Fruit fly (Drosophila melanogaster): ENCODE measurements around the gene CG9330.

The CG9330 gene

DNA sequence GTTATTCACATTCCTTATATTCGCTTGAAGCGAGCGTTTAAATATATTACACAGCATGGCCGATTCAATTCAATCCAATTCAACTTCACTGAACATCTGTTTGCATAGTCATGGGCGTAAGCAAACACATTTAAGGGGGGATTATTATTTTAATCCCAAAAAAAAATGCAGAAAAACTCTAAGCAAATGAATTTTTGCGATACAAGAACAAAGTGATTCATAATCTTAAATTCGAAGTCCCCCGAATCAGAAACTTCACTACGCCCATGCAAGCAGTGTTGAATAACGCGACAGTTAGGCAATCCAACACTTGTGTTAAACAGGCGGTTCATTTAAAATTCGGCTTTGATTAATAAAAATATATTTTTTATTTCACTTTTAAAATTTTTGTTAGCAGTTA is 4.4 kb downstream of the CG9330 start, which contains the start of gene CG14100 (continued):
- peak; percentile 100 for TF ChIP-seq CG14441 (GFP tag; IDR thresholded peaks at IDR 0.05)
- TF ChIP-seq dan (GFP tag; IDR thresholded peaks at IDR 0.05): peak; percentile 100
- no peak for TF ChIP-seq nau (GFP tag; optimal IDR thresholded peaks at IDR 0.05)
- TF ChIP-seq CkIIα-i1 (GFP tag; IDR thresholded peaks at IDR 0.05): peak; percentile 100
- peak; percentile 99 for TF ChIP-seq abd-A (tag; optimal IDR thresholded peaks at IDR 0.05)
- peak; percentile 100 for TF ChIP-seq gsb (GFP tag; IDR thresholded peaks at IDR 0.05)
- TF ChIP-seq ftz-f1 (GFP tag; optimal IDR thresholded peaks at IDR 0.05): peak; percentile 98
- TF ChIP-seq Trl (optimal IDR thresholded peaks at IDR 0.05): no peak
- TF ChIP-seq Trl (GFP tag; optimal IDR thresholded peaks at IDR 0.05): peak; percentile 100
- TF ChIP-seq CG7556 (GFP tag; optimal IDR thresholded peaks at IDR 0.05): peak; percentile 100
- peak; percentile 96 for TF ChIP-seq CG14965 (GFP tag; optimal IDR thresholded peaks at IDR 0.05; ENCODE audit: borderline replicate concordance)
- peak; percentile 100 for TF ChIP-seq CG5245 (GFP tag; optimal IDR thresholded peaks at IDR 0.05)
- TF ChIP-seq Sox102F (GFP tag; optimal IDR thresholded peaks at IDR 0.05): peak; percentile 100
- TF ChIP-seq wor (GFP tag; IDR thresholded peaks at IDR 0.05): peak; percentile 100
- TF ChIP-seq CG14710 (tag; optimal IDR thresholded peaks at IDR 0.05): peak; percentile 99
- peak; percentile 98 for TF ChIP-seq TFAM (GFP tag; optimal IDR thresholded peaks at IDR 0.05)
- TF ChIP-seq CG16813 (GFP tag; IDR thresholded peaks at IDR 0.05; ENCODE audit: partially characterized antibody): no peak
- TF ChIP-seq CG42726 (GFP tag; IDR thresholded peaks at IDR 0.05; ENCODE audit: partially characterized antibody): peak; percentile 70; the same call in 1 of the 2 replicates
- 0 out of 2 replicates have a peak, but pooled peaks have one; percentile 25 for TF ChIP-seq Scr (GFP tag; IDR thresholded peaks at IDR 0.05; ENCODE audit: partially characterized antibody)
- TF ChIP-seq CG11696 (GFP tag; IDR thresholded peaks at IDR 0.05): peak; percentile 99
- TF ChIP-seq CG17568 (GFP tag; optimal IDR thresholded peaks at IDR 0.05): peak; percentile 100
- peak; percentile 59; the same call in 1 of the 2 replicates for TF ChIP-seq CG13287 (GFP tag; IDR thresholded peaks at IDR 0.05; ENCODE audit: partially characterized antibody)
- TF ChIP-seq CG3726 (GFP tag; IDR thresholded peaks at IDR 0.05): peak; percentile 100
- peak; percentile 100 for TF ChIP-seq CG1602 (GFP tag; optimal IDR thresholded peaks at IDR 0.05)
- TF ChIP-seq Kr (GFP tag; optimal IDR thresholded peaks at IDR 0.05): peak; percentile 99
- peak; percentile 100 for TF ChIP-seq zfh1 (GFP tag; IDR thresholded peaks at IDR 0.05)
- TF ChIP-seq trh (GFP tag; optimal IDR thresholded peaks at IDR 0.05): peak; percentile 100
- TF ChIP-seq aop (GFP tag; IDR thresholded peaks at IDR 0.05): peak; percentile 100
- peak; percentile 100 for TF ChIP-seq GATAe (GFP tag; conservative IDR thresholded peaks at IDR 0.05)
- TF ChIP-seq ato (GFP tag; IDR thresholded peaks at IDR 0.05; ENCODE audit: partially characterized antibody): no peak
- TF ChIP-seq onecut (GFP tag; IDR thresholded peaks at IDR 0.05): peak; percentile 100
- peak; percentile 100 for TF ChIP-seq p53 (GFP tag; optimal IDR thresholded peaks at IDR 0.05)
- peak; percentile 100 for TF ChIP-seq Six4 (GFP tag; optimal IDR thresholded peaks at IDR 0.05)
- peak; percentile 100 for TF ChIP-seq CG17829 (tag; optimal IDR thresholded peaks at IDR 0.05)
- peak; percentile 99 for TF ChIP-seq her (GFP tag; optimal IDR thresholded peaks at IDR 0.05)
- peak; percentile 100 for TF ChIP-seq nom (GFP tag; optimal IDR thresholded peaks at IDR 0.05)
- peak; percentile 100 for TF ChIP-seq Rx (GFP tag; IDR thresholded peaks at IDR 0.05)
- TF ChIP-seq CG8765 (GFP tag; IDR thresholded peaks at IDR 0.05): peak; percentile 100
- TF ChIP-seq Awh (GFP tag; IDR thresholded peaks at IDR 0.05): peak; percentile 100
- peak; percentile 94 for TF ChIP-seq CG30020 (tag; optimal IDR thresholded peaks at IDR 0.05)
- peak; percentile 100 for TF ChIP-seq Oli (tag; optimal IDR thresholded peaks at IDR 0.05)
- peak; percentile 100 for TF ChIP-seq vvl (GFP tag; IDR thresholded peaks at IDR 0.05)
- peak; percentile 100 for TF ChIP-seq ewg (GFP tag; optimal IDR thresholded peaks at IDR 0.05)
- peak; percentile 100 for TF ChIP-seq Dek (tag; optimal IDR thresholded peaks at IDR 0.05)
- TF ChIP-seq Atf-2 (GFP tag; optimal IDR thresholded peaks at IDR 0.05): peak; percentile 100
- peak; percentile 100 for TF ChIP-seq Gsc (GFP tag; IDR thresholded peaks at IDR 0.05)
- peak; percentile 100 for TF ChIP-seq NC2α (GFP tag; optimal IDR thresholded peaks at IDR 0.05)
- peak; percentile 100 for TF ChIP-seq CG1647 (GFP tag; optimal IDR thresholded peaks at IDR 0.05)
- peak; percentile 100 for TF ChIP-seq tin (GFP tag; optimal IDR thresholded peaks at IDR 0.05)
- TF ChIP-seq fu2 (GFP tag; optimal IDR thresholded peaks at IDR 0.05): peak; percentile 100
- peak; percentile 100 for TF ChIP-seq CG3847 (GFP tag; IDR thresholded peaks at IDR 0.05)
